Worm (Caenorhabditis elegans) whole organism, L2 larva: ENCODE measurements around the gene Y55F3BL.4.

Experiments
- R02D3.7 ChIP-seq: fragments of 150-350 bp; optimal IDR thresholded peaks from 2 replicates; lab custom pipeline; 2014; ENCODE audit warnings: missing biosample characterization, missing genetic modification characterization
- alr-1 ChIP-seq: fragments of 150-350 bp; optimal IDR thresholded peaks from 2 replicates; lab custom pipeline; 2014; ENCODE audit warnings: missing biosample characterization, missing genetic modification characterization
- blmp-1 ChIP-seq: sonication (generic microtip); optimal IDR thresholded peaks from 2 replicates; lab custom pipeline; 2017; ENCODE audit warnings: missing genetic modification characterization, mild to moderate bottlenecking, missing compliant biosample characterization, antibody characterized with exemption, moderate library complexity; ENCODE audit not compliant: insufficient read depth
- ceh-16 ChIP-seq: fragments of 150-350 bp; optimal IDR thresholded peaks from 2 replicates; lab custom pipeline; 2014; ENCODE audit warnings: missing biosample characterization, missing genetic modification characterization
- egl-27 ChIP-seq: sonication (generic microtip); optimal IDR thresholded peaks from 3 replicates; lab custom pipeline; 2017; ENCODE audit warnings: missing biosample characterization, missing genetic modification reagents, missing genetic modification characterization
- lin-39 ChIP-seq: fragments of 150-350 bp; optimal IDR thresholded peaks from 2 replicates; lab custom pipeline; 2014; ENCODE audit warnings: missing biosample characterization, missing genetic modification reagents, missing genetic modification characterization
- nhr-129 ChIP-seq: fragments of 150-350 bp; optimal IDR thresholded peaks from 2 replicates; lab custom pipeline; 2014; ENCODE audit warnings: missing biosample characterization, missing genetic modification characterization
- nhr-237 ChIP-seq: fragments of 150-350 bp; optimal IDR thresholded peaks from 2 replicates; lab custom pipeline; 2014; ENCODE audit warnings: missing biosample characterization, missing genetic modification characterization
- nhr-77 ChIP-seq: fragments of 150-350 bp; optimal IDR thresholded peaks from 2 replicates; lab custom pipeline; 2014; ENCODE audit warnings: missing biosample characterization, missing genetic modification characterization
- skn-1 ChIP-seq: sonication (generic microtip); optimal IDR thresholded peaks from 2 replicates; lab custom pipeline; 2017; ENCODE audit warnings: missing biosample characterization, missing genetic modification characterization

DNA sequence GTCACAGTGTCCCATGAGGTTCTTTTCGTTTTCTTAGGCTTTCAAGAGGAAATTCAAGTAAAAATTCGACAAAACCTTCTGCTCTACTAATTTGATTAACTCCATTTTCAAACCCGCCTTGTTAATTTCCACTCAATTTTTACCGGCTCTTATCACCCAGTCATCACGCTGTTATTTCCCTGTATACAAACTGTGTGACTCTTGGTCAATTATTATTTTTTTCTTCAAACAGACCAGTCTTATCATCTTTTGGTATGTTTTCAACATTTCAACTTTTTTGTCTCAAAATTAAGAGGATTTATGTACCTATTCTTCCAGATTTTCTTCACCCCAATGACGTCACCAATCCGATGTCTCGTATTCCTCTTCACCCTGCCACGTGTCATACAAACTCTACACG, 26.4 kb upstream of the Y55F3BL.4 start, which contains the start of gene ugt-52:
- TF ChIP-seq nhr-129 (tag; lab: Kevin White, UChicago) (no peak), alr-1 (tag; lab: Kevin White, UChicago) (no peak), ceh-16 (tag; lab: Kevin White, UChicago) (no peak), nhr-77 (tag; lab: Kevin White, UChicago) (no peak), lin-39 (tag; lab: Kevin White, UChicago) (no peak), R02D3.7 (no peak), nhr-237 (no peak), skn-1 (no peak), egl-27 (tag; lab: Kevin White, UChicago) (no peak), blmp-1 (tag; lab: Kevin White, UChicago) (no peak)
